Fruit fly (Drosophila melanogaster): ENCODE measurements around the gene mRRF2.
A peak's percentile ranks its signal among the peaks of the same experiment; 100 is the strongest.

The mRRF2 gene

DNA sequence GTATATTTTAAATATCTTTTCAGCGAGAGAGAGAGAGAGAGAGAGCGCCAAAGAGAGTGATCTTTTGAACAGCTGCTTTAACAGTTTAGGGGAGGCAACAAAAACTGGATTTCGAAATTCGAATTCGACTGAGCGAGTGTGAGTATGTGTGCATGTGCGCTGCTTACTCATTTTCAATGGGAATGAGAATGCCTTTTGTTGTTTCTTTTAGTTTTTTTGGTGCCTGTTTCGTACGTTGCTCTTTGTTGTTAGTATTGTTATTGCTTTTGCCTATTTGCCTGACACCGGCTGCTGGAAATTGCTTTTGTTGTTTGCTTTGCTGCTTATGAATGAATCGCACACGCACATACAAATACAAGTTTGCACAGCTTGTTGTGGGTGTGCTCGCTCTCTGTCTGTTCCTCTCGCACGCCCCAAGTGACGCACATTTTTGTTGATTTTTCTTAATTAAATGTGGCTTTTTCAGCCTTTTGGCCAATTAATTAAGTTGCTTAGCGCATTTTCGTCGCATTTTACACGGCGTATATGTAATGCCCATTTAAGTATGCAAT lies 13.4 kb downstream of the mRRF2 start (continued):
- peak; percentile 90 for TF ChIP-seq CG8119 (GFP tag; IDR thresholded peaks at IDR 0.05)
- no peak for TF ChIP-seq Hr39 (GFP tag; optimal IDR thresholded peaks at IDR 0.05)
- no peak for TF ChIP-seq Smox (GFP tag; optimal IDR thresholded peaks at IDR 0.05)
- no peak for TF ChIP-seq Blimp-1 (GFP tag; optimal IDR thresholded peaks at IDR 0.05)
- TF ChIP-seq CG34406 (GFP tag; optimal IDR thresholded peaks at IDR 0.05): peak; percentile 58
- peak; percentile 84 for TF ChIP-seq spab (GFP tag; optimal IDR thresholded peaks at IDR 0.05)
- TF ChIP-seq CG3032 (tag; optimal IDR thresholded peaks at IDR 0.05): peak; percentile 84
- peak; percentile 73 for TF ChIP-seq svp (GFP tag)
- TF ChIP-seq CG6276 (GFP tag; optimal IDR thresholded peaks at IDR 0.05): peak; percentile 96
- TF ChIP-seq dsx (GFP tag; optimal IDR thresholded peaks at IDR 0.05; ENCODE audit: poor library complexity, severe bottlenecking): peak; percentile 90
- no peak for TF ChIP-seq lz (GFP tag; optimal IDR thresholded peaks at IDR 0.05)
- peak; percentile 52 for TF ChIP-seq achi (GFP tag; optimal IDR thresholded peaks at IDR 0.05)
- TF ChIP-seq ss (GFP tag; optimal IDR thresholded peaks at IDR 0.05): peak; percentile 96
- TF ChIP-seq fd85E (GFP tag; optimal IDR thresholded peaks at IDR 0.05): peak; percentile 43
- TF ChIP-seq net (GFP tag; optimal IDR thresholded peaks at IDR 0.05): peak; percentile 76
- peak; percentile 93 for TF ChIP-seq CG6808 (GFP tag; optimal IDR thresholded peaks at IDR 0.05)
- peak; percentile 43 to 77 for TF ChIP-seq salr (GFP tag; optimal IDR thresholded peaks at IDR 0.05)
- peak; percentile 89 for TF ChIP-seq CG1621 (tag; optimal IDR thresholded peaks at IDR 0.05)
- TF ChIP-seq Gug (GFP tag; IDR thresholded peaks at IDR 0.05): peak; percentile 71
- TF ChIP-seq OdsH (GFP tag; optimal IDR thresholded peaks at IDR 0.05): peak; percentile 41
- TF ChIP-seq CG6854 (GFP tag; optimal IDR thresholded peaks at IDR 0.05): peak; percentile 55
- TF ChIP-seq fkh (GFP tag; optimal IDR thresholded peaks at IDR 0.05): peak; percentile 99
- no peak for TF ChIP-seq CG10631 (GFP tag; optimal IDR thresholded peaks at IDR 0.05)
- TF ChIP-seq CG4318 (GFP tag; optimal IDR thresholded peaks at IDR 0.05): no peak
- no peak for TF ChIP-seq Sox15 (GFP tag; optimal IDR thresholded peaks at IDR 0.05)
- peak; percentile 68 for TF ChIP-seq fd59A (GFP tag; optimal IDR thresholded peaks at IDR 0.05)
- TF ChIP-seq Eip93F (GFP tag; optimal IDR thresholded peaks at IDR 0.05): no peak
- TF ChIP-seq CG16779 (tag; optimal IDR thresholded peaks at IDR 0.05): peak; percentile 92
- TF ChIP-seq Met (GFP tag; optimal IDR thresholded peaks at IDR 0.05): peak; percentile 45
- peak; percentile 65 for TF ChIP-seq vri (GFP tag; optimal IDR thresholded peaks at IDR 0.05)
- peak; percentile 56 for TF ChIP-seq CG8632 (GFP tag; optimal IDR thresholded peaks at IDR 0.05)
- TF ChIP-seq Lpt (GFP tag; optimal IDR thresholded peaks at IDR 0.05): peak; percentile 88
- peak; percentile 19 for TF ChIP-seq acj6 (GFP tag; optimal IDR thresholded peaks at IDR 0.05)
- peak; percentile 19 for TF ChIP-seq Sox102F (GFP tag; optimal IDR thresholded peaks at IDR 0.05)

DNA sequence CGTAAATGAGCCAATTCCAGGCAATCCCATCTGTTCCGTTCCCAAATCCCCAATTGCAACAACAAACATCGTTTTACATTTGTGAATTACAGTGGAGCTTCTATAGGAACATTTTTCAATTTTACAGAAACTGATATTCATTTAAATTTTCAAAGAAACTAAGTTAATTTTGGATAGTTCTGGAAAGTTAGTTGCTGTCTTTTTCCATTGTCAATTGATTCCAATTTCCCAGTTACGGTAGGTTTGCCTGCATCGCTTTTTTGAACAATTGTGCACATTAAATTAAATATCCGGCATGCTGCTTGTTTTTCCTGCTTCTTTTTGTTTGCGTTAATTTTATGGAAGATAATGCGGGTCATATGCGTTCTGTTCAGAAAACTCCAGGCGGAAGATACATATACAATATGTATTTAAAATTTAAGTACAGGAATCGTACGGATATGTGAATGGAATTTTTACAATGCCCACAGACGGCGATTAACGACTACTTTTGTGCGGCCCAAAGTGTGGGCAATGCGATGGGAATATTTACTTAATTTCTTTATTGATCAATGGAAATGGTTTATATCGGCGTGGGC lies 14.5 kb downstream of the mRRF2 start:
- TF ChIP-seq Sox102F (GFP tag; optimal IDR thresholded peaks at IDR 0.05) (peak; percentile 89), pdm3 (GFP tag; optimal IDR thresholded peaks at IDR 0.05) (peak; percentile 76), salr (GFP tag; optimal IDR thresholded peaks at IDR 0.05) (no peak), acj6 (GFP tag; optimal IDR thresholded peaks at IDR 0.05) (peak; percentile 79), OdsH (GFP tag; optimal IDR thresholded peaks at IDR 0.05) (peak; percentile 71), CG15336 (GFP tag; IDR thresholded peaks at IDR 0.05) (peak; percentile 27; the same call in 1 of the 2 replicates), CG10631 (GFP tag; optimal IDR thresholded peaks at IDR 0.05) (peak; percentile 36), cyc (GFP tag; optimal IDR thresholded peaks at IDR 0.05) (peak; percentile 48), Ets96B (tag; optimal IDR thresholded peaks at IDR 0.05) (no peak), svp (GFP tag) (peak; percentile 79), fkh (GFP tag; optimal IDR thresholded peaks at IDR 0.05) (no peak), CG6792 (GFP tag; optimal IDR thresholded peaks at IDR 0.05) (peak; percentile 72), lz (GFP tag; optimal IDR thresholded peaks at IDR 0.05) (peak; percentile 81), spab (GFP tag; optimal IDR thresholded peaks at IDR 0.05) (no peak), CG34406 (GFP tag; optimal IDR thresholded peaks at IDR 0.05) (peak; percentile 75), Hr38 (GFP tag; optimal IDR thresholded peaks at IDR 0.05) (no peak), topi (GFP tag; optimal IDR thresholded peaks at IDR 0.05) (peak; percentile 84), Hr4 (GFP tag; optimal IDR thresholded peaks at IDR 0.05) (peak; percentile 51), Met (GFP tag; optimal IDR thresholded peaks at IDR 0.05) (peak; percentile 91), CG8119 (GFP tag; IDR thresholded peaks at IDR 0.05) (no peak; the same call in 2 of the 3 replicates), CG11294 (GFP tag; IDR thresholded peaks at IDR 0.05) (no peak), Sox15 (GFP tag; optimal IDR thresholded peaks at IDR 0.05) (peak; percentile 70), CG6808 (GFP tag; optimal IDR thresholded peaks at IDR 0.05) (no peak), CG6163 (GFP tag; IDR thresholded peaks at IDR 0.05) (peak; percentile 51; the same call in 1 of the 3 replicates), Eip93F (GFP tag; optimal IDR thresholded peaks at IDR 0.05) (no peak), CG11762 (GFP tag; optimal IDR thresholded peaks at IDR 0.05; ENCODE audit: insufficient read depth) (no peak), CG8632 (GFP tag; optimal IDR thresholded peaks at IDR 0.05) (peak; percentile 63), esn (GFP tag; optimal IDR thresholded peaks at IDR 0.05) (peak; percentile 91), CG3919 (GFP tag; optimal IDR thresholded peaks at IDR 0.05) (peak; percentile 15), CG6854 (GFP tag; optimal IDR thresholded peaks at IDR 0.05) (no peak)
